Fruit fly (Drosophila melanogaster) whole organism, embryonic: Measurements from ENCODE around the gene Cpr65Av.

Experiments
- ATbp ChIP-seq: fragments of 200-800 bp; sonication (Bioruptor generic); optimal IDR thresholded peaks from 2 replicates; lab custom pipeline; 2017; ENCODE audit warnings: missing biosample characterization, mild to moderate bottlenecking, missing genetic modification characterization, missing genetic modification reagents
- Ada2b ChIP-seq: fragments of 200-800 bp; sonication (Bioruptor generic); IDR thresholded peaks from 2 replicates; pipeline ENCODE4 v1.3.6; 2022; ENCODE audit warnings: missing biosample characterization, missing genetic modification characterization
- BEAF-32 ChIP-seq: fragments of 200-800 bp; sonication (Bioruptor generic); optimal IDR thresholded peaks from 3 replicates; lab custom pipeline; 2017; ENCODE audit warnings: missing biosample characterization, missing genetic modification characterization, mild to moderate bottlenecking, moderate library complexity, missing genetic modification reagents
- C15 ChIP-seq: fragments of 200-800 bp; sonication (Bioruptor generic); IDR thresholded peaks from 3 replicates; pipeline ENCODE4 v1.3.6; 2022; ENCODE audit warnings: missing biosample characterization, missing genetic modification characterization
- CG10147 ChIP-seq: fragments of 200-800 bp; sonication (Bioruptor generic); optimal IDR thresholded peaks from 2 replicates; lab custom pipeline; 2019; ENCODE audit warnings: missing biosample characterization, mild to moderate bottlenecking, missing genetic modification characterization, moderate library complexity
- CG10209 ChIP-seq: fragments of 200-800 bp; sonication (Bioruptor generic); optimal IDR thresholded peaks from 3 replicates; lab custom pipeline; 2017; ENCODE audit warnings: missing biosample characterization, mild to moderate bottlenecking, missing genetic modification characterization, missing genetic modification reagents
- CG10462 ChIP-seq: fragments of 200-800 bp; sonication (Bioruptor generic); optimal IDR thresholded peaks from 2 replicates; lab custom pipeline; 2016; ENCODE audit warnings: missing biosample characterization, missing genetic modification characterization
- CG12236 ChIP-seq: fragments of 200-800 bp; sonication (Bioruptor generic); optimal IDR thresholded peaks from 2 replicates; lab custom pipeline; 2016; ENCODE audit warnings: missing biosample characterization, missing genetic modification characterization
- CG13624 ChIP-seq: fragments of 200-800 bp; sonication (Bioruptor generic); optimal IDR thresholded peaks from 2 replicates; lab custom pipeline; 2016; ENCODE audit warnings: missing biosample characterization, missing genetic modification characterization
- CG1529 ChIP-seq: fragments of 200-800 bp; sonication (Bioruptor generic); optimal IDR thresholded peaks from 3 replicates; lab custom pipeline; 2018; ENCODE audit warnings: missing biosample characterization, missing genetic modification characterization
- CG15479 ChIP-seq: fragments of 200-800 bp; sonication (Bioruptor generic); optimal IDR thresholded peaks from 3 replicates; lab custom pipeline; 2019; ENCODE audit warnings: missing biosample characterization, mild to moderate bottlenecking, missing genetic modification characterization, moderate library complexity
- CG16815 ChIP-seq: fragments of 200-800 bp; sonication (Bioruptor generic); optimal IDR thresholded peaks from 3 replicates; lab custom pipeline; 2017; ENCODE audit warnings: missing biosample characterization, mild to moderate bottlenecking, missing genetic modification characterization
- CG16863 ChIP-seq: fragments of 200-800 bp; sonication (Bioruptor generic); optimal IDR thresholded peaks from 3 replicates; lab custom pipeline; 2016; ENCODE audit warnings: missing biosample characterization, missing genetic modification characterization
- CG1792 ChIP-seq: fragments of 200-800 bp; sonication (Bioruptor generic); optimal IDR thresholded peaks from 2 replicates; lab custom pipeline; 2016; ENCODE audit warnings: missing biosample characterization, missing genetic modification characterization
- CG3847 ChIP-seq: fragments of 200-800 bp; sonication (Bioruptor generic); IDR thresholded peaks from 2 replicates; pipeline ENCODE4 v1.3.6; 2022; ENCODE audit warnings: missing biosample characterization, missing genetic modification characterization
- CG7786 ChIP-seq: fragments of 200-800 bp; sonication (Bioruptor generic); optimal IDR thresholded peaks from 2 replicates; lab custom pipeline; 2016; ENCODE audit warnings: missing biosample characterization, missing genetic modification characterization
- CG7839 ChIP-seq: fragments of 200-800 bp; sonication (Bioruptor generic); optimal IDR thresholded peaks from 3 replicates; lab custom pipeline; 2018; ENCODE audit warnings: missing biosample characterization, mild to moderate bottlenecking, missing genetic modification characterization, moderate library complexity
- CG8388 ChIP-seq: fragments of 200-800 bp; sonication (Bioruptor generic); optimal IDR thresholded peaks from 2 replicates; lab custom pipeline; 2019; ENCODE audit warnings: missing biosample characterization, mild to moderate bottlenecking, missing genetic modification characterization, moderate library complexity
- Eip74EF ChIP-seq, 2 experiments: fragments of 200-800 bp in 1 of 2; fragments of >200 bp in 1 of 2; sonication (Bioruptor generic) in 1 of 2; optimal IDR thresholded peaks; 2 replicates each; lab custom pipeline; 2017 to 2019; ENCODE audit warnings: missing biosample characterization in 2 of 2, missing genetic modification characterization in 2 of 2, mild to moderate bottlenecking in 1 of 2, moderate library complexity in 1 of 2
- Fer3 ChIP-seq: fragments of 200-800 bp; sonication (Bioruptor generic); optimal IDR thresholded peaks from 2 replicates; lab custom pipeline; 2018; ENCODE audit warnings: missing biosample characterization, mild to moderate bottlenecking, missing genetic modification characterization, moderate library complexity
- HLH54F ChIP-seq: fragments of 200-800 bp; sonication (Bioruptor generic); optimal IDR thresholded peaks from 3 replicates; lab custom pipeline; 2016; ENCODE audit warnings: missing biosample characterization, missing genetic modification characterization
- HmgZ ChIP-seq: fragments of 200-800 bp; sonication (Bioruptor generic); optimal IDR thresholded peaks from 2 replicates; lab custom pipeline; 2018; ENCODE audit warnings: missing biosample characterization, mild to moderate bottlenecking, missing genetic modification characterization
- Hr78 ChIP-seq, 2 experiments: fragments of 200-800 bp in 1 of 2; fragments of >200 bp in 1 of 2; sonication (Bioruptor generic) in 1 of 2; optimal IDR thresholded peaks; 2 replicates each; lab custom pipeline; 2017 to 2019; ENCODE audit warnings: missing biosample characterization in 2 of 2, missing genetic modification characterization in 2 of 2, mild to moderate bottlenecking in 1 of 2, moderate library complexity in 1 of 2
- Lhr ChIP-seq: fragments of 200-800 bp; sonication (Bioruptor generic); optimal IDR thresholded peaks from 3 replicates; lab custom pipeline; 2017; ENCODE audit warnings: mild to moderate bottlenecking, missing biosample characterization, missing genetic modification reagents, missing genetic modification characterization
- Mes4 ChIP-seq: fragments of 200-800 bp; sonication (Bioruptor generic); optimal IDR thresholded peaks from 2 replicates; lab custom pipeline; 2016; ENCODE audit warnings: missing biosample characterization, missing genetic modification characterization
- Nf-YB ChIP-seq: fragments of 200-800 bp; sonication (Bioruptor generic); optimal IDR thresholded peaks from 3 replicates; lab custom pipeline; 2019; ENCODE audit warnings: missing biosample characterization, mild to moderate bottlenecking, missing genetic modification characterization, moderate library complexity
- Scr ChIP-seq: fragments of 200-800 bp; sonication (Bioruptor generic); IDR thresholded peaks from 2 replicates; pipeline ENCODE4 v1.3.6; 2022; ENCODE audit warnings: missing biosample characterization, missing genetic modification characterization; ENCODE audit not compliant: partially characterized antibody
- Sox100B ChIP-seq: fragments of 200-800 bp; sonication (Bioruptor generic); optimal IDR thresholded peaks from 3 replicates; lab custom pipeline; 2018; ENCODE audit warnings: missing biosample characterization, mild to moderate bottlenecking, missing genetic modification characterization
- al ChIP-seq: fragments of 200-800 bp; sonication (Bioruptor generic); IDR thresholded peaks from 2 replicates; pipeline ENCODE4 v1.3.6; 2022; ENCODE audit warnings: missing biosample characterization, missing genetic modification characterization
- amos ChIP-seq: fragments of 200-800 bp; sonication (Bioruptor generic); IDR thresholded peaks from 2 replicates; pipeline ENCODE4 v1.3.6; 2022; ENCODE audit warnings: missing biosample characterization, missing genetic modification characterization; ENCODE audit not compliant: partially characterized antibody
- az2 ChIP-seq: fragments of 200-800 bp; sonication (Bioruptor generic); optimal IDR thresholded peaks from 3 replicates; lab custom pipeline; 2016; ENCODE audit warnings: missing biosample characterization, missing genetic modification characterization
- cg ChIP-seq: fragments of 200-800 bp; sonication (Bioruptor generic); optimal IDR thresholded peaks from 3 replicates; lab custom pipeline; 2019; ENCODE audit warnings: missing biosample characterization, mild to moderate bottlenecking, missing genetic modification characterization, moderate library complexity
- chn ChIP-seq: fragments of 200-800 bp; sonication (Bioruptor generic); optimal IDR thresholded peaks from 2 replicates; lab custom pipeline; 2016; ENCODE audit warnings: missing biosample characterization, missing genetic modification characterization
- dmrt99B ChIP-seq: fragments of 200-800 bp; sonication (Bioruptor generic); optimal IDR thresholded peaks from 2 replicates; lab custom pipeline; 2018; ENCODE audit warnings: missing biosample characterization, mild to moderate bottlenecking, missing genetic modification characterization, moderate library complexity
- ems ChIP-seq: fragments of 200-800 bp; sonication (Bioruptor generic); optimal IDR thresholded peaks from 3 replicates; lab custom pipeline; 2016; ENCODE audit warnings: missing biosample characterization, missing genetic modification characterization
- fd3F ChIP-seq: fragments of 200-800 bp; sonication (Bioruptor generic); optimal IDR thresholded peaks from 2 replicates; lab custom pipeline; 2018; ENCODE audit warnings: missing biosample characterization, mild to moderate bottlenecking, missing genetic modification characterization, moderate library complexity
- gsb-n ChIP-seq: fragments of 200-800 bp; sonication (Bioruptor generic); optimal IDR thresholded peaks from 3 replicates; lab custom pipeline; 2018; ENCODE audit warnings: missing biosample characterization, mild to moderate bottlenecking, missing genetic modification characterization
- klu ChIP-seq: fragments of 200-800 bp; sonication (Bioruptor generic); IDR thresholded peaks from 2 replicates; pipeline ENCODE4 v1.3.6; 2022; ENCODE audit warnings: missing biosample characterization, missing genetic modification characterization
- lilli ChIP-seq: fragments of 200-800 bp; sonication (Bioruptor generic); optimal IDR thresholded peaks from 3 replicates; lab custom pipeline; 2016; ENCODE audit warnings: missing biosample characterization, missing genetic modification characterization
- phol ChIP-seq: fragments of 200-800 bp; sonication (Bioruptor generic); optimal IDR thresholded peaks from 3 replicates; lab custom pipeline; 2018; ENCODE audit warnings: missing biosample characterization, mild to moderate bottlenecking, missing genetic modification characterization, moderate library complexity
- pnt ChIP-seq: fragments of 200-800 bp; sonication (Bioruptor generic); optimal IDR thresholded peaks from 3 replicates; lab custom pipeline; 2016; ENCODE audit warnings: missing biosample characterization, missing genetic modification characterization
- prd ChIP-seq, 3 experiments: fragments of >200 bp in 2 of 3; fragments of 200-800 bp in 1 of 3; sonication (Bioruptor generic) in 1 of 3; optimal IDR thresholded peaks in 2 of 3; IDR thresholded peaks in 1 of 3; 2 replicates in 2 of 3; 3 replicates in 1 of 3; pipeline versions ENCODE4 v1.3.6 to Lab custom; 2017 to 2022; ENCODE audit warnings: missing biosample characterization in 1 of 3, missing genetic modification characterization in 1 of 3
- sc ChIP-seq, 3 experiments: fragments of >200 bp in 2 of 3; fragments of 200-800 bp in 1 of 3; sonication (Bioruptor generic) in 1 of 3; optimal IDR thresholded peaks; 2 replicates in 2 of 3; 3 replicates in 1 of 3; lab custom pipeline; 2017; ENCODE audit warnings: mild to moderate bottlenecking in 1 of 3, missing biosample characterization in 1 of 3, missing genetic modification characterization in 1 of 3, missing genetic modification reagents in 1 of 3
- seq ChIP-seq: fragments of 200-800 bp; sonication (Bioruptor generic); IDR thresholded peaks from 2 replicates; pipeline ENCODE4 v1.3.6; 2022; ENCODE audit warnings: missing biosample characterization, missing genetic modification characterization
- sqz ChIP-seq: fragments of 200-800 bp; sonication (Bioruptor generic); optimal IDR thresholded peaks from 3 replicates; lab custom pipeline; 2018; ENCODE audit warnings: missing biosample characterization, mild to moderate bottlenecking, missing genetic modification characterization
- z ChIP-seq: fragments of 200-800 bp; sonication (Bioruptor generic); IDR thresholded peaks from 3 replicates; pipeline ENCODE4 v1.3.6; 2022; ENCODE audit warnings: missing biosample characterization, missing genetic modification characterization
- zf30C ChIP-seq: fragments of 200-800 bp; sonication (Bioruptor generic); optimal IDR thresholded peaks from 3 replicates; lab custom pipeline; 2018; ENCODE audit warnings: missing biosample characterization, mild to moderate bottlenecking, missing genetic modification characterization
- zfh2 ChIP-seq: fragments of 200-800 bp; sonication (Bioruptor generic); optimal IDR thresholded peaks from 2 replicates; lab custom pipeline; 2016; ENCODE audit warnings: missing biosample characterization, missing genetic modification characterization

Cpr65Av gene

DNA sequence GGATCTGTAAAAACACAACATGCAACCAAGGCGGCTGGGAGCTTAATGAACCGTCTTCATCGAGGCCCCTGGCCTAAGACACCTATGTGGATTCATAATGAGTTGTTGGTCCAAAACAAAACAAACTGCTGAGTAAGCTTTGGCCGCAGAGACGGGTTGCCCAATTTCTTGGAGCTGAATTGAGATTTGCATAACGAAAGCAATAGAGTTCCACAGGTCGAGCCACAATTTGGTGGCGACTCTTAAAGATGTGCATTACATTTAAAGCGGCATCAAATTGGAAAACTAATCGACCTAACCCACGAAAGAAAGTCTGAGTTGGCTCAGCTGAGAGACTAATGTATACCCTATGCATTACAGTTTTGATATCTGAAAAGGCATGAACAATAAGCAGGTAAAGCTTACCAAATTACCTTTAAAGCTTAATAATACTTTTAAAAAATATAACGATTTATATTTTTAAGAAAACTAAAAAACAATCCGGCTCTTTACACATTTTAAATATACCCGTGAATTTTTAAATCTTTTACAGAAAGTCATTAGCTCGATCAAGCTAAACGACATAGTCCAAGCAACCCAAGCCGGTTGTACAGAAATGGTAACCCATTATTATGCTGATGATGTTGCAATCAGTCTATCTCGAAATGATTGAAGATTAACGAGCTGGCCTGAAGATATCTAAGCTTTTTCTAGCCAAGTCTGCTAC lies 17.7 kb upstream of the Cpr65Av start, which contains the start of gene CG13297 (continued):
- TF ChIP-seq lilli, result no peak
- no peak for TF ChIP-seq CG1529 (GFP tag; lab: Kevin White, UChicago)
- no peak for TF ChIP-seq CG16815 (GFP tag; lab: Kevin White, UChicago)
- no peak for TF ChIP-seq pnt (GFP tag; lab: Kevin White, UChicago)
- no peak for TF ChIP-seq zf30C (GFP tag; lab: Kevin White, UChicago)
- TF ChIP-seq ATbp, result peak; percentile 54
- TF ChIP-seq Eip74EF (GFP tag; optimal IDR thresholded peaks at IDR 0.05; lab: Kevin White, UChicago), result peak in 1 of 2 experiments; percentile 72
- peak; percentile 33 for TF ChIP-seq CG10209 (GFP tag; lab: Kevin White, UChicago)
- TF ChIP-seq CG15479 (GFP tag; lab: Kevin White, UChicago), result no peak
- no peak for TF ChIP-seq al
- peak; percentile 88 for TF ChIP-seq dmrt99B (tag; lab: Kevin White, UChicago)
- TF ChIP-seq Nf-YB (GFP tag; lab: Kevin White, UChicago), result no peak
- TF ChIP-seq Scr, result no peak
- no peak for TF ChIP-seq HLH54F (GFP tag; lab: Kevin White, UChicago)
- peak; percentile 64 for TF ChIP-seq CG7839
- no peak for TF ChIP-seq CG13624
- TF ChIP-seq z (GFP tag; lab: Robert Waterston, UW), result no peak
- TF ChIP-seq Mes4 (GFP tag; lab: Kevin White, UChicago), result no peak
- TF ChIP-seq CG1792 (GFP tag; lab: Kevin White, UChicago), result no peak
- no peak for TF ChIP-seq prd (optimal IDR thresholded peaks at IDR 0.05; lab: Kevin White, UChicago)
- peak; percentile 59; the same call in 2 of the 3 replicates for TF ChIP-seq prd (GFP tag; IDR thresholded peaks at IDR 0.05; lab: Robert Waterston, UW)
- TF ChIP-seq phol (tag; lab: Kevin White, UChicago), result peak; percentile 75
- TF ChIP-seq Ada2b, result 0 out of 2 replicates have a peak, but pooled peaks have one; percentile 30
- TF ChIP-seq HmgZ (tag; lab: Kevin White, UChicago), result no peak
- no peak for TF ChIP-seq BEAF-32 (GFP tag; lab: Kevin White, UChicago)
- peak; percentile 35 for TF ChIP-seq sqz (GFP tag; lab: Kevin White, UChicago)
- TF ChIP-seq Hr78 (GFP tag; optimal IDR thresholded peaks at IDR 0.05; lab: Kevin White, UChicago), result peak in 1 of 2 experiments; percentile 76
- peak; percentile 17 for TF ChIP-seq gsb-n (tag; lab: Kevin White, UChicago)
- TF ChIP-seq zfh2 (GFP tag; lab: Kevin White, UChicago), result no peak
- TF ChIP-seq CG10462 (GFP tag; lab: Kevin White, UChicago), result no peak
- no peak for TF ChIP-seq CG12236 (GFP tag; lab: Kevin White, UChicago)
- no peak for TF ChIP-seq CG16863
- TF ChIP-seq az2 (GFP tag; lab: Kevin White, UChicago), result peak; percentile 42
- peak; percentile 84 for TF ChIP-seq Sox100B (GFP tag; lab: Kevin White, UChicago)
- TF ChIP-seq CG3847 (GFP tag; lab: Robert Waterston, UW), result no peak
- TF ChIP-seq Fer3 (tag; lab: Kevin White, UChicago), result peak; percentile 35
- no peak for TF ChIP-seq sc (optimal IDR thresholded peaks at IDR 0.05; lab: Kevin White, UChicago)
- no peak for TF ChIP-seq sc (GFP tag; optimal IDR thresholded peaks at IDR 0.05; lab: Kevin White, UChicago)
- TF ChIP-seq C15 (GFP tag; lab: Robert Waterston, UW), result no peak
- TF ChIP-seq CG10147 (GFP tag; lab: Kevin White, UChicago), result peak; percentile 30
- no peak for TF ChIP-seq CG7786 (GFP tag; lab: Kevin White, UChicago)
- no peak for TF ChIP-seq cg (GFP tag; lab: Kevin White, UChicago)
- no peak for TF ChIP-seq amos
- peak; percentile 12 for TF ChIP-seq fd3F (GFP tag; lab: Kevin White, UChicago)
- no peak for TF ChIP-seq seq
- TF ChIP-seq Lhr (GFP tag; lab: Kevin White, UChicago), result no peak
- peak; percentile 48 for TF ChIP-seq CG8388 (GFP tag; lab: Kevin White, UChicago)
- no peak for TF ChIP-seq chn
- TF ChIP-seq ems (GFP tag; lab: Kevin White, UChicago), result no peak
- TF ChIP-seq klu (GFP tag; lab: Robert Waterston, UW), result no peak
